Fruit fly (Drosophila melanogaster) whole organism, embryonic: ENCODE measurements around the gene CG13127.

ENCODE experiments used
- CG10267 ChIP-seq: fragments of 200-800 bp; sonication (Bioruptor generic); optimal IDR thresholded peaks from 2 replicates; lab custom pipeline; 2018; ENCODE audit warnings: missing biosample characterization, mild to moderate bottlenecking, missing genetic modification characterization, moderate library complexity
- CG10431 ChIP-seq: fragments of 200-800 bp; sonication (Bioruptor generic); optimal IDR thresholded peaks from 3 replicates; lab custom pipeline; 2018; ENCODE audit warnings: missing biosample characterization, mild to moderate bottlenecking, missing genetic modification characterization
- CG10959 ChIP-seq: fragments of 200-800 bp; sonication (Bioruptor generic); IDR thresholded peaks from 2 replicates; pipeline ENCODE4 v1.3.6; 2022; ENCODE audit warnings: missing biosample characterization, missing genetic modification characterization
- CG11398 ChIP-seq: fragments of 200-800 bp; sonication (Bioruptor generic); optimal IDR thresholded peaks from 2 replicates; lab custom pipeline; 2016; ENCODE audit warnings: missing biosample characterization, missing genetic modification characterization
- CG11695 ChIP-seq: fragments of 200-800 bp; sonication (Bioruptor generic); IDR thresholded peaks from 3 replicates; pipeline ENCODE4 v1.3.6; 2022; ENCODE audit warnings: missing biosample characterization, missing genetic modification characterization
- CG12942 ChIP-seq: fragments of 200-800 bp; sonication (Bioruptor generic); optimal IDR thresholded peaks from 3 replicates; lab custom pipeline; 2016; ENCODE audit warnings: missing biosample characterization, missing genetic modification characterization
- CG17568 ChIP-seq: fragments of 200-800 bp; sonication (Bioruptor generic); optimal IDR thresholded peaks from 2 replicates; lab custom pipeline; 2018; ENCODE audit warnings: missing biosample characterization, mild to moderate bottlenecking, missing genetic modification characterization, moderate library complexity
- CG2120 ChIP-seq: fragments of 200-800 bp; sonication (Bioruptor generic); optimal IDR thresholded peaks from 3 replicates; lab custom pipeline; 2016; ENCODE audit warnings: missing biosample characterization, missing genetic modification characterization
- CG32772 ChIP-seq: fragments of 200-800 bp; sonication (Bioruptor generic); IDR thresholded peaks from 2 replicates; pipeline ENCODE4 v1.3.6; 2022; ENCODE audit warnings: missing biosample characterization, missing genetic modification characterization
- CG3281 ChIP-seq: fragments of 200-800 bp; sonication (Bioruptor generic); optimal IDR thresholded peaks from 3 replicates; lab custom pipeline; 2017; ENCODE audit warnings: missing biosample characterization, mild to moderate bottlenecking, missing genetic modification characterization
- CG34422 ChIP-seq: fragments of 200-800 bp; sonication (Bioruptor generic); IDR thresholded peaks from 3 replicates; pipeline ENCODE4 v1.3.6; 2022; ENCODE audit warnings: missing biosample characterization, missing genetic modification characterization
- CG3847 ChIP-seq: fragments of 200-800 bp; sonication (Bioruptor generic); IDR thresholded peaks from 2 replicates; pipeline ENCODE4 v1.3.6; 2022; ENCODE audit warnings: missing biosample characterization, missing genetic modification characterization
- CG3995 ChIP-seq: fragments of 200-800 bp; sonication (Bioruptor generic); optimal IDR thresholded peaks from 3 replicates; lab custom pipeline; 2016; ENCODE audit warnings: missing biosample characterization, missing genetic modification characterization
- CG4282 ChIP-seq: fragments of 200-800 bp; sonication (Bioruptor generic); optimal IDR thresholded peaks from 2 replicates; lab custom pipeline; 2016; ENCODE audit warnings: missing biosample characterization, missing genetic modification characterization
- CG6654 ChIP-seq: fragments of 200-800 bp; sonication (Bioruptor generic); optimal IDR thresholded peaks from 2 replicates; lab custom pipeline; 2017; ENCODE audit warnings: missing biosample characterization, mild to moderate bottlenecking, missing genetic modification characterization
- CG6791 ChIP-seq: fragments of 200-800 bp; sonication (Bioruptor generic); IDR thresholded peaks from 3 replicates; pipeline ENCODE4 v1.3.6; 2022; ENCODE audit warnings: missing biosample characterization, missing genetic modification characterization; ENCODE audit not compliant: partially characterized antibody
- CG7839 ChIP-seq: fragments of 200-800 bp; sonication (Bioruptor generic); optimal IDR thresholded peaks from 3 replicates; lab custom pipeline; 2018; ENCODE audit warnings: missing biosample characterization, mild to moderate bottlenecking, missing genetic modification characterization, moderate library complexity
- CG9727 ChIP-seq: fragments of 200-800 bp; sonication (Bioruptor generic); optimal IDR thresholded peaks from 3 replicates; lab custom pipeline; 2017; ENCODE audit warnings: missing biosample characterization, mild to moderate bottlenecking, missing genetic modification characterization
- CG9876 ChIP-seq: fragments of 200-800 bp; sonication (Bioruptor generic); optimal IDR thresholded peaks from 2 replicates; lab custom pipeline; 2016; ENCODE audit warnings: missing biosample characterization, missing genetic modification characterization
- Chrac-16 ChIP-seq: fragments of 200-800 bp; sonication (Bioruptor generic); optimal IDR thresholded peaks from 3 replicates; lab custom pipeline; 2016; ENCODE audit warnings: missing biosample characterization, missing genetic modification characterization
- Doc2 ChIP-seq: fragments of 200-800 bp; sonication (Bioruptor generic); IDR thresholded peaks from 2 replicates; pipeline ENCODE4 v1.3.6; 2022; ENCODE audit warnings: missing biosample characterization, missing genetic modification characterization
- Dref ChIP-seq: fragments of 200-800 bp; sonication (Bioruptor generic); IDR thresholded peaks from 2 replicates; pipeline ENCODE4 v1.3.6; 2022; ENCODE audit warnings: missing biosample characterization, missing genetic modification characterization
- Fer2 ChIP-seq: fragments of 200-800 bp; sonication (Bioruptor generic); optimal IDR thresholded peaks from 2 replicates; lab custom pipeline; 2018; ENCODE audit warnings: missing biosample characterization, mild to moderate bottlenecking, missing genetic modification characterization, moderate library complexity
- H2.0 ChIP-seq: fragments of 200-800 bp; sonication (Bioruptor generic); IDR thresholded peaks from 2 replicates; pipeline ENCODE4 v1.3.6; 2022; ENCODE audit warnings: missing biosample characterization, missing genetic modification characterization
- HLHmδ ChIP-seq: fragments of 200-800 bp; sonication (Bioruptor generic); optimal IDR thresholded peaks from 2 replicates; lab custom pipeline; 2018; ENCODE audit warnings: missing biosample characterization, mild to moderate bottlenecking, missing genetic modification characterization, moderate library complexity
- HmgZ ChIP-seq: fragments of 200-800 bp; sonication (Bioruptor generic); optimal IDR thresholded peaks from 2 replicates; lab custom pipeline; 2018; ENCODE audit warnings: missing biosample characterization, mild to moderate bottlenecking, missing genetic modification characterization
- Hr51 ChIP-seq, 2 experiments: fragments of 200-800 bp; sonication (Bioruptor generic); optimal IDR thresholded peaks; 2 replicates in 1 of 2; 3 replicates in 1 of 2; lab custom pipeline; 2016 to 2018; ENCODE audit warnings: missing biosample characterization in 2 of 2, missing genetic modification characterization in 2 of 2, mild to moderate bottlenecking in 1 of 2, moderate library complexity in 1 of 2
- Lpt ChIP-seq: fragments of >200 bp; optimal IDR thresholded peaks from 2 replicates; lab custom pipeline; 2018; ENCODE audit warnings: missing biosample characterization, missing genetic modification characterization
- Mad ChIP-seq: fragments of 200-800 bp; sonication (Bioruptor generic); optimal IDR thresholded peaks from 2 replicates; lab custom pipeline; 2016; ENCODE audit warnings: missing biosample characterization, missing genetic modification characterization
- Sox102F ChIP-seq: fragments of 200-800 bp; sonication (Bioruptor generic); optimal IDR thresholded peaks from 2 replicates; lab custom pipeline; 2018; ENCODE audit warnings: missing biosample characterization, mild to moderate bottlenecking, missing genetic modification characterization, moderate library complexity
- Xrp1 ChIP-seq: fragments of 200-800 bp; sonication (Bioruptor generic); IDR thresholded peaks from 2 replicates; pipeline ENCODE4 v1.3.6; 2022; ENCODE audit warnings: missing biosample characterization, missing genetic modification characterization
- ab ChIP-seq: fragments of 200-800 bp; sonication (Bioruptor generic); optimal IDR thresholded peaks from 2 replicates; lab custom pipeline; 2016; ENCODE audit warnings: missing biosample characterization, missing genetic modification characterization
- ara ChIP-seq: fragments of 200-800 bp; sonication (Bioruptor generic); IDR thresholded peaks from 2 replicates; pipeline ENCODE4 v1.3.6; 2022; ENCODE audit warnings: missing biosample characterization, missing genetic modification characterization
- bcd ChIP-seq: fragments of 200-800 bp; sonication (Bioruptor generic); optimal IDR thresholded peaks from 2 replicates; lab custom pipeline; 2017; ENCODE audit warnings: missing biosample characterization, mild to moderate bottlenecking, missing genetic modification characterization
- bowl ChIP-seq: fragments of 200-800 bp; sonication (Bioruptor generic); IDR thresholded peaks from 2 replicates; pipeline ENCODE4 v1.3.6; 2022; ENCODE audit warnings: missing biosample characterization, missing genetic modification characterization
- disco-r ChIP-seq: fragments of 200-800 bp; sonication (Bioruptor generic); optimal IDR thresholded peaks from 2 replicates; lab custom pipeline; 2016; ENCODE audit warnings: missing biosample characterization, missing genetic modification characterization
- dmrt11E ChIP-seq: fragments of 200-800 bp; sonication (Bioruptor generic); optimal IDR thresholded peaks from 3 replicates; lab custom pipeline; 2018; ENCODE audit warnings: missing biosample characterization, mild to moderate bottlenecking, missing genetic modification characterization, moderate library complexity
- fd102C ChIP-seq: fragments of 200-800 bp; sonication (Bioruptor generic); optimal IDR thresholded peaks from 2 replicates; lab custom pipeline; 2018; ENCODE audit warnings: missing biosample characterization, mild to moderate bottlenecking, missing genetic modification characterization, moderate library complexity
- grn ChIP-seq: fragments of 200-800 bp; sonication (Bioruptor generic); optimal IDR thresholded peaks from 3 replicates; lab custom pipeline; 2017; ENCODE audit warnings: missing biosample characterization, missing genetic modification characterization
- gsb ChIP-seq: fragments of 200-800 bp; sonication (Bioruptor generic); IDR thresholded peaks from 2 replicates; pipeline ENCODE4 v1.3.6; 2022; ENCODE audit warnings: missing biosample characterization, missing genetic modification characterization
- gt ChIP-seq: fragments of 200-800 bp; sonication (Bioruptor generic); IDR thresholded peaks from 2 replicates; pipeline ENCODE4 v1.3.6; 2022; ENCODE audit warnings: missing biosample characterization, missing genetic modification characterization
- her ChIP-seq: fragments of 200-800 bp; sonication (Bioruptor generic); optimal IDR thresholded peaks from 2 replicates; lab custom pipeline; 2016; ENCODE audit warnings: missing biosample characterization, missing genetic modification characterization
- mam ChIP-seq: fragments of 200-800 bp; sonication (Bioruptor generic); optimal IDR thresholded peaks from 3 replicates; lab custom pipeline; 2016; ENCODE audit warnings: missing biosample characterization, missing genetic modification characterization
- pb ChIP-seq: fragments of 200-800 bp; sonication (Bioruptor generic); optimal IDR thresholded peaks from 3 replicates; lab custom pipeline; 2016; ENCODE audit warnings: missing biosample characterization, missing genetic modification characterization
- pros ChIP-seq: fragments of 200-800 bp; sonication (Bioruptor generic); optimal IDR thresholded peaks from 3 replicates; lab custom pipeline; 2019; ENCODE audit warnings: missing biosample characterization, mild to moderate bottlenecking, missing genetic modification characterization, moderate library complexity
- row ChIP-seq: fragments of 200-800 bp; sonication (Bioruptor generic); IDR thresholded peaks from 3 replicates; pipeline ENCODE4 v1.3.6; 2022; ENCODE audit warnings: missing biosample characterization, missing genetic modification characterization
- sens-2 ChIP-seq: fragments of 200-800 bp; sonication (Bioruptor generic); IDR thresholded peaks from 2 replicates; pipeline ENCODE4 v1.3.6; 2022; ENCODE audit warnings: missing biosample characterization, missing genetic modification characterization
- sisA ChIP-seq: fragments of 200-800 bp; sonication (Bioruptor generic); IDR thresholded peaks from 2 replicates; pipeline ENCODE4 v1.3.6; 2022; ENCODE audit warnings: missing biosample characterization, missing genetic modification characterization
- twi ChIP-seq: fragments of 200-800 bp; optimal IDR thresholded peaks from 2 replicates; lab custom pipeline; 2019; ENCODE audit warnings: missing biosample characterization, mild to moderate bottlenecking, missing genetic modification characterization, moderate library complexity
- zf30C ChIP-seq: fragments of 200-800 bp; sonication (Bioruptor generic); optimal IDR thresholded peaks from 3 replicates; lab custom pipeline; 2018; ENCODE audit warnings: missing biosample characterization, mild to moderate bottlenecking, missing genetic modification characterization
- zfh2 ChIP-seq: fragments of 200-800 bp; sonication (Bioruptor generic); optimal IDR thresholded peaks from 2 replicates; lab custom pipeline; 2016; ENCODE audit warnings: missing biosample characterization, missing genetic modification characterization

Gene CG13127

DNA sequence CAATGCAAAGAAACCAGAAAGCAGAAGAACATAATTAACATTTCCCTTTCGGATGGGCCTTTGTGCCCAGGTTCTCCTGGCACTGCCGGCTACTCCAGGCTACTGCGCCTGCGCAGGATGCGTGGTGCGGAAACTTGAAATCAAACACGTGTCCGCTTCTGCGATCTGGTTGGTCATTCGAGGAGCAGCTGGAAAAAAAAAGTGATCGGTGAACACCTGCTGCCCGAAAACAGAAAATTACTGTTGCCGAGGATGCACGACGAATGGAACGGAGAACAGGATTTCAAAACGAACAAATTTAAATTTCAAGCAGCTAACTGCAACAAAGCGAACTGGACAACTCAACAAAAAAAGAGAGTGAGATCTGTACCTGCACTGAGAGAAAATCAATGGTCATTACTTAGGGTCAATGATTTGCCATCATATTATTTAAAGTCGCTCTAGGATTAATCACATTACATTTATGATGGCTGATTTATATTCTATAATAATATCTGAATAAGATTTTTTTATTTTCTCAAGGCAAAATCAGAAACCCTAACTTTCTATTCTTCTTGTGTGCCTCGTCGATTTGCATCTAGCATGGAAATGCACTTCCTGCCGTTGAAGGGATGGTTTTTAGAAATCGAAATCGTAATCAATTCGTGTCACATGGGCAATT, 36.5 kb upstream of the CG13127 start (continued):
- TF ChIP-seq CG7839 (no peak), H2.0 (GFP tag; lab: Robert Waterston, UW) (no peak), zfh2 (GFP tag; lab: Kevin White, UChicago) (no peak), CG2120 (GFP tag; lab: Kevin White, UChicago) (no peak), Chrac-16 (no peak), Xrp1 (GFP tag; lab: Robert Waterston, UW) (peak; percentile 73), Dref (GFP tag; lab: Robert Waterston, UW) (no peak), Sox102F (GFP tag; lab: Kevin White, UChicago) (no peak), CG11695 (no peak), disco-r (GFP tag; lab: Kevin White, UChicago) (no peak), CG6654 (GFP tag; lab: Kevin White, UChicago) (no peak), CG10267 (tag; lab: Kevin White, UChicago) (peak; percentile 40), CG3281 (GFP tag; lab: Kevin White, UChicago) (no peak), bcd (GFP tag; lab: Kevin White, UChicago) (no peak), Mad (GFP tag; lab: Kevin White, UChicago) (no peak), CG10959 (GFP tag; lab: Robert Waterston, UW) (peak; percentile 77), HLHmδ (GFP tag; lab: Kevin White, UChicago) (no peak), Hr51 (GFP tag; optimal IDR thresholded peaks at IDR 0.05; lab: Kevin White, UChicago) (no peak), mam (GFP tag; lab: Kevin White, UChicago) (no peak), CG9727 (GFP tag; lab: Kevin White, UChicago) (peak; percentile 76), sens-2 (peak; percentile 16; the same call in 1 of the 2 replicates), CG34422 (GFP tag; lab: Robert Waterston, UW) (no peak), Lpt (GFP tag; lab: Kevin White, UChicago) (no peak), pb (GFP tag; lab: Kevin White, UChicago) (no peak), twi (no peak), CG9876 (GFP tag; lab: Kevin White, UChicago) (no peak), CG12942 (GFP tag; lab: Kevin White, UChicago) (no peak), CG11398 (GFP tag; lab: Kevin White, UChicago) (no peak), bowl (GFP tag; lab: Robert Waterston, UW) (no peak), gsb (GFP tag; lab: Robert Waterston, UW) (no peak), sisA (GFP tag; lab: Robert Waterston, UW) (no peak), fd102C (no peak), gt (no peak), CG3847 (GFP tag; lab: Robert Waterston, UW) (no peak), Fer2 (tag; lab: Kevin White, UChicago) (no peak), dmrt11E (peak; percentile 80), grn (GFP tag; lab: Kevin White, UChicago) (no peak), zf30C (GFP tag; lab: Kevin White, UChicago) (peak; percentile 80), CG17568 (GFP tag; lab: Kevin White, UChicago) (no peak), pros (GFP tag; lab: Kevin White, UChicago) (no peak), CG3995 (GFP tag; lab: Kevin White, UChicago) (no peak), HmgZ (tag; lab: Kevin White, UChicago) (no peak), CG32772 (GFP tag; lab: Robert Waterston, UW) (no peak), CG10431 (GFP tag; lab: Kevin White, UChicago) (no peak), her (no peak), ab (no peak), row (GFP tag; lab: Robert Waterston, UW) (peak; percentile 44; the same call in 2 of the 3 replicates), CG4282 (GFP tag; lab: Kevin White, UChicago) (no peak), Doc2 (GFP tag; lab: Robert Waterston, UW) (no peak), ara (GFP tag; lab: Robert Waterston, UW) (peak; percentile 55; the same call in 1 of the 2 replicates), CG6791 (GFP tag; lab: Robert Waterston, UW) (0 out of 3 replicates have a peak, but pooled peaks have one; percentile 12)
